Worm (Caenorhabditis elegans): ENCODE results near the gene F38H4.3.

ce11 chrIV:11851882-11852281 lies 9.7 kb downstream of the F38H4.3 start, which contains the start of gene F38H4.5:
- TF ChIP-seq akir-1 (GFP tag; optimal IDR thresholded peaks at IDR 0.05), result no peak
- TF ChIP-seq ama-1 (optimal IDR thresholded peaks at IDR 0.05), result no peak
- TF ChIP-seq ama-1 (GFP tag; optimal IDR thresholded peaks at IDR 0.05), result no peak
- no peak for TF ChIP-seq hlh-12 (tag; optimal IDR thresholded peaks at IDR 0.05)

All from whole organism, young adult.